Fruit fly (Drosophila melanogaster) whole organism, embryonic: ENCODE results near the gene CG34180.

Experiments used
- Atf6 ChIP-seq: fragments of 200-800 bp; sonication (Bioruptor generic); IDR thresholded peaks from 2 replicates; pipeline ENCODE4 v1.3.6; 2022; ENCODE audit warnings: missing biosample characterization, missing genetic modification characterization
- CG10209 ChIP-seq: fragments of 200-800 bp; sonication (Bioruptor generic); optimal IDR thresholded peaks from 3 replicates; lab custom pipeline; 2017; ENCODE audit warnings: missing biosample characterization, mild to moderate bottlenecking, missing genetic modification characterization, missing genetic modification reagents
- CG10565 ChIP-seq: fragments of 200-800 bp; sonication (Bioruptor generic); optimal IDR thresholded peaks from 3 replicates; lab custom pipeline; 2016; ENCODE audit warnings: missing biosample characterization, mild to moderate bottlenecking, missing genetic modification characterization
- CG11695 ChIP-seq: fragments of 200-800 bp; sonication (Bioruptor generic); IDR thresholded peaks from 3 replicates; pipeline ENCODE4 v1.3.6; 2022; ENCODE audit warnings: missing biosample characterization, missing genetic modification characterization
- CG13894 ChIP-seq: fragments of 200-800 bp; sonication (Bioruptor generic); optimal IDR thresholded peaks from 3 replicates; lab custom pipeline; 2018; ENCODE audit warnings: missing biosample characterization, mild to moderate bottlenecking, missing genetic modification characterization, moderate library complexity
- CG17186 ChIP-seq: fragments of 200-800 bp; sonication (Bioruptor generic); optimal IDR thresholded peaks from 3 replicates; lab custom pipeline; 2017; ENCODE audit warnings: missing biosample characterization, missing genetic modification reagents, missing genetic modification characterization
- CG17328 ChIP-seq: fragments of 200-800 bp; sonication (Bioruptor generic); IDR thresholded peaks from 2 replicates; pipeline ENCODE4 v1.3.6; 2022; ENCODE audit warnings: missing biosample characterization, missing genetic modification characterization
- CG3065 ChIP-seq: fragments of 200-800 bp; sonication (Bioruptor generic); optimal IDR thresholded peaks from 2 replicates; lab custom pipeline; 2016; ENCODE audit warnings: missing biosample characterization, missing genetic modification characterization
- CG32767 ChIP-seq: fragments of 200-800 bp; sonication (Bioruptor generic); IDR thresholded peaks from 2 replicates; pipeline ENCODE4 v1.3.6; 2022; ENCODE audit warnings: missing biosample characterization, missing genetic modification characterization
- CG3281 ChIP-seq: fragments of 200-800 bp; sonication (Bioruptor generic); optimal IDR thresholded peaks from 3 replicates; lab custom pipeline; 2017; ENCODE audit warnings: missing biosample characterization, mild to moderate bottlenecking, missing genetic modification characterization
- CG4328 ChIP-seq: fragments of 200-800 bp; sonication (Bioruptor generic); optimal IDR thresholded peaks from 3 replicates; lab custom pipeline; 2017; ENCODE audit warnings: missing biosample characterization, missing genetic modification reagents, missing genetic modification characterization
- CG4360 ChIP-seq: fragments of 200-800 bp; sonication (Bioruptor generic); IDR thresholded peaks from 2 replicates; pipeline ENCODE4 v1.3.6; 2022; ENCODE audit warnings: missing biosample characterization, missing genetic modification characterization
- CG4707 ChIP-seq: fragments of 200-800 bp; sonication (Bioruptor generic); optimal IDR thresholded peaks from 2 replicates; lab custom pipeline; 2018; ENCODE audit warnings: missing biosample characterization, mild to moderate bottlenecking, missing genetic modification characterization, moderate library complexity
- CG8478 ChIP-seq: fragments of >200 bp; optimal IDR thresholded peaks from 2 replicates; lab custom pipeline; 2018
- Chrac-16 ChIP-seq: fragments of 200-800 bp; sonication (Bioruptor generic); optimal IDR thresholded peaks from 3 replicates; lab custom pipeline; 2016; ENCODE audit warnings: missing biosample characterization, missing genetic modification characterization
- Dfd ChIP-seq, 2 experiments: fragments of >200 bp; optimal IDR thresholded peaks; 2 replicates each; lab custom pipeline; 2017; ENCODE audit warnings: missing biosample characterization in 2 of 2, missing genetic modification characterization in 2 of 2
- Eip74EF ChIP-seq, 2 experiments: fragments of 200-800 bp in 1 of 2; fragments of >200 bp in 1 of 2; sonication (Bioruptor generic) in 1 of 2; optimal IDR thresholded peaks; 2 replicates each; lab custom pipeline; 2017 to 2019; ENCODE audit warnings: missing biosample characterization in 2 of 2, missing genetic modification characterization in 2 of 2, mild to moderate bottlenecking in 1 of 2, moderate library complexity in 1 of 2
- Ets97D ChIP-seq: fragments of 200-800 bp; sonication (Bioruptor generic); optimal IDR thresholded peaks from 3 replicates; lab custom pipeline; 2016; ENCODE audit warnings: missing biosample characterization, missing genetic modification characterization
- H2.0 ChIP-seq: fragments of 200-800 bp; sonication (Bioruptor generic); IDR thresholded peaks from 2 replicates; pipeline ENCODE4 v1.3.6; 2022; ENCODE audit warnings: missing biosample characterization, missing genetic modification characterization
- HLH3B ChIP-seq: fragments of 200-800 bp; sonication (Bioruptor generic); IDR thresholded peaks from 2 replicates; pipeline ENCODE4 v1.3.6; 2022; ENCODE audit warnings: missing biosample characterization, missing genetic modification characterization
- Hmr ChIP-seq: fragments of 200-800 bp; sonication (Bioruptor generic); optimal IDR thresholded peaks from 3 replicates; lab custom pipeline; 2017; ENCODE audit warnings: mild to moderate bottlenecking, missing biosample characterization, missing genetic modification reagents, missing genetic modification characterization
- Lpt ChIP-seq: fragments of >200 bp; optimal IDR thresholded peaks from 2 replicates; lab custom pipeline; 2018; ENCODE audit warnings: missing biosample characterization, missing genetic modification characterization
- Neu2 ChIP-seq: fragments of 200-800 bp; sonication (Bioruptor generic); optimal IDR thresholded peaks from 3 replicates; lab custom pipeline; 2016; ENCODE audit warnings: missing biosample characterization, missing genetic modification characterization, borderline replicate concordance
- Poxn ChIP-seq: fragments of 200-800 bp; sonication (Bioruptor generic); IDR thresholded peaks from 2 replicates; pipeline ENCODE4 v1.3.6; 2022; ENCODE audit warnings: missing biosample characterization, missing genetic modification characterization
- Sry-β ChIP-seq: fragments of 200-800 bp; sonication (Bioruptor generic); optimal IDR thresholded peaks from 2 replicates; lab custom pipeline; 2018; ENCODE audit warnings: missing biosample characterization, mild to moderate bottlenecking, missing genetic modification characterization, moderate library complexity
- al ChIP-seq: fragments of 200-800 bp; sonication (Bioruptor generic); IDR thresholded peaks from 2 replicates; pipeline ENCODE4 v1.3.6; 2022; ENCODE audit warnings: missing biosample characterization, missing genetic modification characterization
- crp ChIP-seq, 2 experiments: fragments of 200-800 bp; sonication (Bioruptor generic); optimal IDR thresholded peaks; 2 replicates in 1 of 2; 3 replicates in 1 of 2; lab custom pipeline; 2017; ENCODE audit warnings: missing biosample characterization in 2 of 2, missing genetic modification characterization in 2 of 2, mild to moderate bottlenecking in 1 of 2, moderate library complexity in 1 of 2
- fd102C ChIP-seq: fragments of 200-800 bp; sonication (Bioruptor generic); optimal IDR thresholded peaks from 2 replicates; lab custom pipeline; 2018; ENCODE audit warnings: missing biosample characterization, mild to moderate bottlenecking, missing genetic modification characterization, moderate library complexity
- fd3F ChIP-seq: fragments of 200-800 bp; sonication (Bioruptor generic); optimal IDR thresholded peaks from 2 replicates; lab custom pipeline; 2018; ENCODE audit warnings: missing biosample characterization, mild to moderate bottlenecking, missing genetic modification characterization, moderate library complexity
- grn ChIP-seq: fragments of 200-800 bp; sonication (Bioruptor generic); optimal IDR thresholded peaks from 3 replicates; lab custom pipeline; 2017; ENCODE audit warnings: missing biosample characterization, missing genetic modification characterization
- gsb ChIP-seq: fragments of 200-800 bp; sonication (Bioruptor generic); IDR thresholded peaks from 2 replicates; pipeline ENCODE4 v1.3.6; 2022; ENCODE audit warnings: missing biosample characterization, missing genetic modification characterization
- hbn ChIP-seq: fragments of 200-800 bp; sonication (Bioruptor generic); IDR thresholded peaks from 2 replicates; pipeline ENCODE4 v1.3.6; 2022; ENCODE audit warnings: missing biosample characterization, missing genetic modification characterization; ENCODE audit not compliant: partially characterized antibody
- hth ChIP-seq: fragments of >200 bp; optimal IDR thresholded peaks from 2 replicates; lab custom pipeline; 2017; ENCODE audit warnings: inconsistent platforms
- klu ChIP-seq: fragments of 200-800 bp; sonication (Bioruptor generic); IDR thresholded peaks from 2 replicates; pipeline ENCODE4 v1.3.6; 2022; ENCODE audit warnings: missing biosample characterization, missing genetic modification characterization
- lbe ChIP-seq: fragments of 200-800 bp; sonication (Bioruptor generic); optimal IDR thresholded peaks from 2 replicates; lab custom pipeline; 2016; ENCODE audit warnings: missing biosample characterization, mild to moderate bottlenecking, missing genetic modification characterization
- pan ChIP-seq, 4 experiments: fragments of >200 bp in 3 of 4; fragments of 200-800 bp in 1 of 4; sonication (Bioruptor generic) in 1 of 4; optimal IDR thresholded peaks in 3 of 4; IDR thresholded peaks in 1 of 4; 2 replicates each; pipeline versions ENCODE4 v1.3.6 to Lab custom; 2017 to 2022; ENCODE audit warnings: missing biosample characterization in 2 of 4, missing genetic modification characterization in 2 of 4, mixed read lengths in 1 of 4
- peb ChIP-seq: fragments of 200-800 bp; sonication (Bioruptor generic); IDR thresholded peaks from 2 replicates; pipeline ENCODE4 v1.3.6; 2022; ENCODE audit warnings: missing biosample characterization, missing genetic modification characterization
- phol ChIP-seq: fragments of 200-800 bp; sonication (Bioruptor generic); optimal IDR thresholded peaks from 3 replicates; lab custom pipeline; 2018; ENCODE audit warnings: missing biosample characterization, mild to moderate bottlenecking, missing genetic modification characterization, moderate library complexity
- sima ChIP-seq: fragments of 200-800 bp; sonication (Bioruptor generic); optimal IDR thresholded peaks from 2 replicates; lab custom pipeline; 2016; ENCODE audit warnings: missing biosample characterization, missing genetic modification characterization
- sisA ChIP-seq: fragments of 200-800 bp; sonication (Bioruptor generic); IDR thresholded peaks from 2 replicates; pipeline ENCODE4 v1.3.6; 2022; ENCODE audit warnings: missing biosample characterization, missing genetic modification characterization
- so ChIP-seq: fragments of 200-800 bp; sonication (Bioruptor generic); IDR thresholded peaks from 3 replicates; pipeline ENCODE4 v1.3.6; 2022; ENCODE audit warnings: missing biosample characterization, missing genetic modification characterization
- stc ChIP-seq: fragments of 200-800 bp; sonication (Bioruptor generic); IDR thresholded peaks from 2 replicates; pipeline ENCODE4 v1.3.6; 2022; ENCODE audit warnings: missing biosample characterization, missing genetic modification characterization
- tap ChIP-seq: fragments of 200-800 bp; optimal IDR thresholded peaks from 3 replicates; lab custom pipeline; 2019; ENCODE audit warnings: missing biosample characterization, mild to moderate bottlenecking, missing genetic modification characterization, moderate library complexity
- tio ChIP-seq: fragments of 200-800 bp; sonication (Bioruptor generic); optimal IDR thresholded peaks from 2 replicates; lab custom pipeline; 2017; ENCODE audit warnings: missing biosample characterization, missing genetic modification characterization, inconsistent platforms
- tx ChIP-seq: fragments of 200-800 bp; sonication (Bioruptor generic); optimal IDR thresholded peaks from 2 replicates; lab custom pipeline; 2016; ENCODE audit warnings: missing biosample characterization, missing genetic modification characterization
- unc-4 ChIP-seq: fragments of 200-800 bp; sonication (Bioruptor generic); IDR thresholded peaks from 2 replicates; pipeline ENCODE4 v1.3.6; 2022; ENCODE audit warnings: missing biosample characterization, missing genetic modification characterization; ENCODE audit not compliant: partially characterized antibody
- usp ChIP-seq: fragments of >200 bp; optimal IDR thresholded peaks from 2 replicates; lab custom pipeline; 2017; ENCODE audit warnings: missing biosample characterization, missing genetic modification characterization
- wdn ChIP-seq: fragments of 200-800 bp; sonication (Bioruptor generic); IDR thresholded peaks from 2 replicates; pipeline ENCODE4 v1.3.6; 2022; ENCODE audit warnings: missing biosample characterization, missing genetic modification characterization

The CG34180 gene

dm6 chr2L:6088371-6089365, 28.4 kb downstream of the CG34180 start (continued):
- no peak for TF ChIP-seq tio (GFP tag; lab: Kevin White, UChicago)
- TF ChIP-seq CG32767 (GFP tag; lab: Robert Waterston, UW): peak; percentile 88
- TF ChIP-seq CG4360 (GFP tag; lab: Robert Waterston, UW): peak; percentile 93
- TF ChIP-seq sisA (GFP tag; lab: Robert Waterston, UW): no peak
- TF ChIP-seq Neu2 (GFP tag; lab: Kevin White, UChicago): no peak
- TF ChIP-seq Ets97D: no peak
- no peak for TF ChIP-seq hth (lab: Kevin White, UChicago)
- peak; percentile 52; the same call in 2 of the 3 replicates for TF ChIP-seq so
- TF ChIP-seq Chrac-16: no peak
- TF ChIP-seq klu (GFP tag; lab: Robert Waterston, UW): no peak
- no peak for TF ChIP-seq H2.0 (GFP tag; lab: Robert Waterston, UW)
- no peak for TF ChIP-seq tx
- peak; percentile 12 for TF ChIP-seq tap (tag; lab: Kevin White, UChicago)
- TF ChIP-seq crp (GFP tag; optimal IDR thresholded peaks at IDR 0.05; lab: Kevin White, UChicago): peak in 1 of 2 experiments; percentile 1
- no peak for TF ChIP-seq HLH3B (GFP tag; lab: Robert Waterston, UW)
- 0 out of 2 replicates have a peak, but pooled peaks have one; percentile 38 for TF ChIP-seq unc-4
- TF ChIP-seq al (GFP tag; lab: Robert Waterston, UW): no peak
- TF ChIP-seq usp (GFP tag; lab: Kevin White, UChicago): no peak
- TF ChIP-seq CG13894 (tag; lab: Kevin White, UChicago): peak; percentile 86
- TF ChIP-seq Atf6 (GFP tag; lab: Robert Waterston, UW): no peak
- peak; percentile 46 for TF ChIP-seq CG3065 (GFP tag; lab: Kevin White, UChicago)
- no peak for TF ChIP-seq CG17186 (GFP tag; lab: Kevin White, UChicago)
- peak; percentile 73 for TF ChIP-seq Hmr (GFP tag; lab: Kevin White, UChicago)
- TF ChIP-seq lbe (GFP tag; lab: Kevin White, UChicago): peak; percentile 3
- TF ChIP-seq CG3281 (GFP tag; lab: Kevin White, UChicago): peak; percentile 53
- peak; percentile 90 for TF ChIP-seq CG8478
- no peak for TF ChIP-seq peb (GFP tag; lab: Robert Waterston, UW)
- TF ChIP-seq stc (GFP tag; lab: Robert Waterston, UW): no peak
- TF ChIP-seq fd3F (GFP tag; lab: Kevin White, UChicago): peak; percentile 3
- TF ChIP-seq CG10565 (GFP tag; lab: Kevin White, UChicago): no peak
- no peak for TF ChIP-seq sima (GFP tag; lab: Kevin White, UChicago)
- no peak for TF ChIP-seq Lpt
- peak; percentile 0 for TF ChIP-seq CG10209
- TF ChIP-seq wdn (GFP tag; lab: Robert Waterston, UW): no peak; the same call in 1 of the 2 replicates
- TF ChIP-seq hbn: peak; percentile 42
- no peak for TF ChIP-seq phol (tag; lab: Kevin White, UChicago)
- no peak for TF ChIP-seq Dfd (GFP tag; optimal IDR thresholded peaks at IDR 0.05; lab: Kevin White, UChicago)
- peak; percentile 53; the same call in 1 of the 3 replicates for TF ChIP-seq CG11695 (GFP tag; lab: Robert Waterston, UW)
- peak; percentile 67 for TF ChIP-seq CG4707 (GFP tag; lab: Kevin White, UChicago)
- TF ChIP-seq pan (optimal IDR thresholded peaks at IDR 0.05; lab: Kevin White, UChicago): no peak
- peak in 1 of 2 experiments; percentile 39 for TF ChIP-seq pan (GFP tag; optimal IDR thresholded peaks at IDR 0.05 in 1 of 2, IDR thresholded peaks at IDR 0.05 in 1 of 2)
- TF ChIP-seq Poxn: no peak
- no peak for TF ChIP-seq Sry-β (GFP tag; lab: Kevin White, UChicago)
- peak; percentile 53 for TF ChIP-seq CG4328 (GFP tag; lab: Kevin White, UChicago)
- TF ChIP-seq grn (GFP tag; lab: Kevin White, UChicago): peak; percentile 13
- peak; percentile 29 for TF ChIP-seq fd102C
- no peak for TF ChIP-seq CG17328 (GFP tag; lab: Robert Waterston, UW)
- peak in 1 of 2 experiments; percentile 45 for TF ChIP-seq Eip74EF (GFP tag; optimal IDR thresholded peaks at IDR 0.05; lab: Kevin White, UChicago)
- TF ChIP-seq gsb (GFP tag; lab: Robert Waterston, UW): no peak
